Worm (Caenorhabditis elegans) whole organism, L3 larva: ENCODE measurements around the gene cdkl-1.

Experiments
- ama-1 ChIP-seq: fragments of 150-350 bp; optimal IDR thresholded peaks from 2 replicates; lab custom pipeline; 2018
- egl-27 ChIP-seq: sonication (generic microtip); optimal IDR thresholded peaks from 4 replicates; lab custom pipeline; 2017; ENCODE audit warnings: missing biosample characterization, missing genetic modification reagents, missing genetic modification characterization
- elt-3 ChIP-seq, 3 experiments: fragments of 150-350 bp in 1 of 3; sonication (generic microtip) in 2 of 3; optimal IDR thresholded peaks; 2 replicates in 2 of 3; 4 replicates in 1 of 3; lab custom pipeline; 2014 to 2017; ENCODE audit warnings: missing biosample characterization in 3 of 3, missing genetic modification characterization in 3 of 3
- fkh-2 ChIP-seq: fragments of 150-350 bp; optimal IDR thresholded peaks from 2 replicates; lab custom pipeline; 2014; ENCODE audit warnings: missing biosample characterization, missing genetic modification reagents, missing genetic modification characterization
- jun-1 ChIP-seq: fragments of 150-350 bp; optimal IDR thresholded peaks from 2 replicates; lab custom pipeline; 2014; ENCODE audit warnings: missing biosample characterization, missing genetic modification reagents, missing genetic modification characterization
- nhr-12 ChIP-seq: fragments of 150-350 bp; optimal IDR thresholded peaks from 2 replicates; lab custom pipeline; 2014; ENCODE audit warnings: missing biosample characterization, missing genetic modification characterization
- nhr-28 ChIP-seq: fragments of 150-350 bp; optimal IDR thresholded peaks from 2 replicates; lab custom pipeline; 2014; ENCODE audit warnings: missing biosample characterization, missing genetic modification characterization
- nhr-67 ChIP-seq: fragments of 150-350 bp; optimal IDR thresholded peaks from 2 replicates; lab custom pipeline; 2014; ENCODE audit warnings: missing biosample characterization, missing genetic modification characterization
- pqm-1 ChIP-seq: fragments of 150-350 bp; optimal IDR thresholded peaks from 2 replicates; lab custom pipeline; 2017; ENCODE audit warnings: missing biosample characterization, missing genetic modification characterization, inconsistent platforms
- snpc-4 ChIP-seq: fragments of 150-350 bp; optimal IDR thresholded peaks from 2 replicates; lab custom pipeline; 2014; ENCODE audit warnings: missing biosample characterization, missing genetic modification characterization
- unc-62 ChIP-seq: fragments of 150-350 bp; sonication (generic microtip); optimal IDR thresholded peaks from 4 replicates; lab custom pipeline; 2014; ENCODE audit warnings: missing biosample characterization, missing genetic modification reagents, missing genetic modification characterization
- ztf-11 ChIP-seq: fragments of 150-350 bp; optimal IDR thresholded peaks from 2 replicates; lab custom pipeline; 2014; ENCODE audit warnings: missing biosample characterization, missing genetic modification characterization

DNA sequence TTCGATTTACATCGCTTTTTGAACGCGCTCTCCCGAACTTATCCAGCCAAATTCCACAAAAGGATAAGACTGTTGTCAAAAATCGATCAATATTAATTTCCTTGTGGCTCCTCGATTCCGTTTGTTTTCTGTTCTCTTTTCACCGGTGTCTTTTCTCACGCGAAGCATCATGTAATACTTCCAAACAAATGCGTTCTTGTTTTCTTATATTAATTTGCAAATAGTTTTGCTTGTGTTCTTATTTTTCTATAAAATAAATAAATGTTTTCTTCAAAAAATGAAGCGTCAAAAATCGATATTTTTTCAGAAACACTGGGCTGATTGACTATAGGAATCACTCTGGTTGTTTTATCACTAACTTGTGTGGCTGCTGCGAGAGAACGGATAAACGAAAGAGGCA lies 14.9 kb downstream of the cdkl-1 start, which contains the start of gene math-33:
- TF ChIP-seq nhr-12 (tag; lab: Kevin White, UChicago) (no peak), pqm-1 (no peak), egl-27 (no peak), jun-1 (no peak), unc-62 (no peak), elt-3 (tag; optimal IDR thresholded peaks at IDR 0.05; lab: Kevin White, UChicago) (no peak), snpc-4 (no peak), nhr-28 (tag; lab: Kevin White, UChicago) (no peak), nhr-67 (tag; lab: Kevin White, UChicago) (no peak), fkh-2 (tag; lab: Kevin White, UChicago) (no peak), ztf-11 (tag; lab: Kevin White, UChicago) (no peak), ama-1 (lab: Kevin White, UChicago) (no peak)
